Fruit fly (Drosophila melanogaster): ENCODE data around the gene CG6333.
A peak's percentile ranks its signal among the peaks of the same experiment; 100 is the strongest.

CG6333 gene

dm6 chr3L:17461369-17462012 is 24.5 kb downstream of the CG6333 start (continued):
- TF ChIP-seq CrebB (tag; optimal IDR thresholded peaks at IDR 0.05) (no peak), CG1233 (GFP tag; optimal IDR thresholded peaks at IDR 0.05) (no peak), cwo (GFP tag; optimal IDR thresholded peaks at IDR 0.05) (no peak), CG30431 (GFP tag; optimal IDR thresholded peaks at IDR 0.05) (no peak), pnt (GFP tag; optimal IDR thresholded peaks at IDR 0.05) (no peak), ara (GFP tag; IDR thresholded peaks at IDR 0.05) (no peak), bbx (GFP tag; IDR thresholded peaks at IDR 0.05; ENCODE audit: partially characterized antibody) (no peak), CG4617 (GFP tag; optimal IDR thresholded peaks at IDR 0.05; ENCODE audit: borderline replicate concordance) (no peak), CG2889 (GFP tag; IDR thresholded peaks at IDR 0.05) (no peak), zfh1 (GFP tag; IDR thresholded peaks at IDR 0.05) (peak; percentile 37; the same call in 1 of the 3 replicates), hth (optimal IDR thresholded peaks at IDR 0.05) (no peak), tio (GFP tag; optimal IDR thresholded peaks at IDR 0.05) (no peak), CG34376 (GFP tag; optimal IDR thresholded peaks at IDR 0.05) (no peak), CG1792 (GFP tag; optimal IDR thresholded peaks at IDR 0.05) (no peak), pan (optimal IDR thresholded peaks at IDR 0.05) (no peak), pan (GFP tag; optimal IDR thresholded peaks at IDR 0.05 in 1 of 2, IDR thresholded peaks at IDR 0.05 in 1 of 2) (peak in 1 of 2 experiments; percentile 43), zfh2 (GFP tag; optimal IDR thresholded peaks at IDR 0.05) (no peak), CG10654 (GFP tag; optimal IDR thresholded peaks at IDR 0.05) (no peak), CG2199 (GFP tag; IDR thresholded peaks at IDR 0.05) (no peak), CG18599 (GFP tag; optimal IDR thresholded peaks at IDR 0.05) (no peak)

- peak; percentile 76 for TF ChIP-seq Xrp1 (GFP tag; IDR thresholded peaks at IDR 0.05)
- TF ChIP-seq unpg (GFP tag; optimal IDR thresholded peaks at IDR 0.05), result peak; percentile 39
- no peak for TF ChIP-seq CG4820 (GFP tag; optimal IDR thresholded peaks at IDR 0.05)
- no peak for TF ChIP-seq GATAe (GFP tag; conservative IDR thresholded peaks at IDR 0.05)
- peak; percentile 48 for TF ChIP-seq grau (tag; optimal IDR thresholded peaks at IDR 0.05)
- 0 out of 3 replicates have a peak, but pooled peaks have one; percentile 7 for TF ChIP-seq gce (GFP tag; IDR thresholded peaks at IDR 0.05)
- TF ChIP-seq Drgx (GFP tag; IDR thresholded peaks at IDR 0.05), result no peak
- peak in 1 of 2 experiments; percentile 49 for TF ChIP-seq bsh (GFP tag; optimal IDR thresholded peaks at IDR 0.05)
- no peak for TF ChIP-seq Hey (tag; optimal IDR thresholded peaks at IDR 0.05)
- no peak for TF ChIP-seq sim (GFP tag; IDR thresholded peaks at IDR 0.05)
- TF ChIP-seq dm (GFP tag; optimal IDR thresholded peaks at IDR 0.05), result no peak
- TF ChIP-seq Hr51 (GFP tag; optimal IDR thresholded peaks at IDR 0.05), result peak in 1 of 2 experiments; percentile 47
- peak; percentile 20 for TF ChIP-seq BtbVII (GFP tag; optimal IDR thresholded peaks at IDR 0.05)
- TF ChIP-seq ci (GFP tag; IDR thresholded peaks at IDR 0.05), result 0 out of 3 replicates have a peak, but pooled peaks have one; percentile 50
- TF ChIP-seq CG12391 (tag; optimal IDR thresholded peaks at IDR 0.05), result peak; percentile 57
- TF ChIP-seq CG1603 (tag; optimal IDR thresholded peaks at IDR 0.05), result peak; percentile 16
- no peak for TF ChIP-seq CG11085 (GFP tag; IDR thresholded peaks at IDR 0.05)
- TF ChIP-seq CG17802 (tag; optimal IDR thresholded peaks at IDR 0.05), result no peak
- peak; percentile 18 for TF ChIP-seq fd96Cb (tag; optimal IDR thresholded peaks at IDR 0.05)
- TF ChIP-seq corto (GFP tag; optimal IDR thresholded peaks at IDR 0.05), result no peak
- no peak for TF ChIP-seq zen2 (GFP tag; IDR thresholded peaks at IDR 0.05; ENCODE audit: partially characterized antibody)
- peak; percentile 17 for TF ChIP-seq CG8388 (GFP tag; optimal IDR thresholded peaks at IDR 0.05)
- TF ChIP-seq HLH3B (GFP tag; IDR thresholded peaks at IDR 0.05), result no peak
- TF ChIP-seq eve (GFP tag; optimal IDR thresholded peaks at IDR 0.05), result peak in 1 of 2 experiments; percentile 48
- no peak for TF ChIP-seq CG3995 (GFP tag; optimal IDR thresholded peaks at IDR 0.05)
- no peak for TF ChIP-seq CG7987 (GFP tag; optimal IDR thresholded peaks at IDR 0.05)
- peak; percentile 28 for TF ChIP-seq lilli (GFP tag; optimal IDR thresholded peaks at IDR 0.05)
- no peak for TF ChIP-seq Dref (GFP tag; IDR thresholded peaks at IDR 0.05)
- TF ChIP-seq CG13123 (GFP tag; optimal IDR thresholded peaks at IDR 0.05), result no peak
These were observed 27.0 kb downstream of the CG6333 start for dm6 chr3L:17458856-17459518.

All from whole organism, embryonic.